Worm (Caenorhabditis elegans) whole organism, young adult: ENCODE measurements around the gene oxi-1.

ENCODE experiments used
- C06A6.2 ChIP-seq: fragments of 200-800 bp; sonication (Bioruptor generic); conservative IDR thresholded peaks from 2 replicates; pipeline ENCODE4 v1.3.6; 2022; ENCODE audit warnings: missing genetic modification characterization, missing compliant biosample characterization
- F22D6.2 ChIP-seq: sonication (generic microtip); optimal IDR thresholded peaks from 2 replicates; lab custom pipeline; 2016; ENCODE audit warnings: mild to moderate bottlenecking, missing genetic modification characterization, missing compliant biosample characterization
- F37B4.10 ChIP-seq: fragments of 200-800 bp; sonication (Bioruptor generic); IDR thresholded peaks from 2 replicates; pipeline ENCODE4 v1.3.6; 2022; ENCODE audit warnings: missing genetic modification characterization, missing compliant biosample characterization
- F39B2.1 ChIP-seq: fragments of 200-800 bp; sonication (Bioruptor generic); IDR thresholded peaks from 2 replicates; pipeline ENCODE4 v1.3.6; 2022; ENCODE audit warnings: missing genetic modification reagents, missing genetic modification characterization, missing compliant biosample characterization
- F49E8.2 ChIP-seq: sonication (generic microtip); optimal IDR thresholded peaks from 3 replicates; lab custom pipeline; 2017; ENCODE audit warnings: missing genetic modification characterization, mild to moderate bottlenecking, missing compliant biosample characterization, antibody characterized with exemption, moderate library complexity; ENCODE audit not compliant: insufficient read depth
- F52B5.7 ChIP-seq: sonication (generic microtip); optimal IDR thresholded peaks from 2 replicates; lab custom pipeline; 2016; ENCODE audit warnings: mild to moderate bottlenecking, missing genetic modification characterization, missing compliant biosample characterization
- Y53G8AR.9 ChIP-seq: fragments of 200-800 bp; sonication (Bioruptor generic); conservative IDR thresholded peaks from 2 replicates; pipeline ENCODE4 v1.3.6; 2022; ENCODE audit warnings: missing genetic modification reagents, missing genetic modification characterization, missing compliant biosample characterization
- Y67H2A.10 ChIP-seq: fragments of 200-800 bp; sonication (Bioruptor generic); conservative IDR thresholded peaks from 2 replicates; pipeline ENCODE4 v1.3.6; 2022; ENCODE audit warnings: missing genetic modification reagents, missing genetic modification characterization, missing compliant biosample characterization
- Y79H2A.3 ChIP-seq: fragments of 200-800 bp; sonication (Bioruptor generic); conservative IDR thresholded peaks from 2 replicates; pipeline ENCODE4 v1.3.6; 2022; ENCODE audit warnings: missing genetic modification reagents, missing genetic modification characterization, missing compliant biosample characterization
- ZK185.1 ChIP-seq: sonication (generic microtip); optimal IDR thresholded peaks from 2 replicates; lab custom pipeline; 2016; ENCODE audit warnings: mild to moderate bottlenecking, missing genetic modification characterization, missing compliant biosample characterization; ENCODE audit not compliant: poor library complexity, severe bottlenecking
- atf-7 ChIP-seq: sonication (generic microtip); optimal IDR thresholded peaks from 2 replicates; lab custom pipeline; 2017; ENCODE audit warnings: mild to moderate bottlenecking, missing genetic modification characterization, missing compliant biosample characterization
- attf-6 ChIP-seq: fragments of 200-800 bp; sonication (Bioruptor generic); IDR thresholded peaks from 2 replicates; pipeline ENCODE4 v1.3.6; 2022; ENCODE audit warnings: missing genetic modification reagents, missing genetic modification characterization, missing compliant biosample characterization
- bed-1 ChIP-seq: fragments of 200-800 bp; sonication (Bioruptor generic); IDR thresholded peaks from 2 replicates; pipeline ENCODE4 v1.3.6; 2022; ENCODE audit warnings: missing genetic modification reagents, missing genetic modification characterization, missing compliant biosample characterization
- ccch-3 ChIP-seq: fragments of 200-800 bp; sonication (Bioruptor generic); optimal IDR thresholded peaks from 2 replicates; lab custom pipeline; 2018; ENCODE audit warnings: mild to moderate bottlenecking, missing genetic modification characterization, missing compliant biosample characterization
- cebp-2 ChIP-seq: fragments of 200-800 bp; sonication (Bioruptor generic); IDR thresholded peaks from 2 replicates; pipeline ENCODE4 v1.3.6; 2022; ENCODE audit warnings: missing genetic modification characterization, missing compliant biosample characterization
- ceh-79 ChIP-seq: sonication (generic microtip); optimal IDR thresholded peaks from 2 replicates; lab custom pipeline; 2017; ENCODE audit warnings: mild to moderate bottlenecking, missing genetic modification characterization, missing compliant biosample characterization
- chd-7 ChIP-seq: sonication (generic microtip); optimal IDR thresholded peaks from 2 replicates; lab custom pipeline; 2016; ENCODE audit warnings: mild to moderate bottlenecking, missing genetic modification characterization, moderate library complexity, missing compliant biosample characterization
- dox-1 ChIP-seq: fragments of 200-800 bp; sonication (Bioruptor generic); IDR thresholded peaks from 2 replicates; pipeline ENCODE4 v1.3.6; 2022; ENCODE audit warnings: missing genetic modification reagents, missing genetic modification characterization, missing compliant biosample characterization
- egl-18 ChIP-seq: fragments of 200-800 bp; sonication (Bioruptor generic); IDR thresholded peaks from 2 replicates; pipeline ENCODE4 v1.3.6; 2022; ENCODE audit warnings: missing genetic modification reagents, missing genetic modification characterization, missing compliant biosample characterization
- egrh-3 ChIP-seq: fragments of 200-800 bp; sonication (Bioruptor generic); IDR thresholded peaks from 2 replicates; pipeline ENCODE4 v1.3.6; 2022; ENCODE audit warnings: missing genetic modification reagents, missing genetic modification characterization, missing compliant biosample characterization
- hmg-20 ChIP-seq: fragments of 200-800 bp; sonication (Bioruptor generic); IDR thresholded peaks from 2 replicates; pipeline ENCODE4 v1.3.6; 2022; ENCODE audit warnings: missing genetic modification reagents, missing genetic modification characterization, missing compliant biosample characterization
- lsl-1 ChIP-seq: fragments of 200-800 bp; sonication (Bioruptor generic); optimal IDR thresholded peaks from 2 replicates; lab custom pipeline; 2018; ENCODE audit warnings: mild to moderate bottlenecking, missing genetic modification characterization, moderate library complexity, missing compliant biosample characterization
- mcd-1 ChIP-seq: fragments of 200-800 bp; sonication (Bioruptor generic); IDR thresholded peaks from 2 replicates; pipeline ENCODE4 v1.3.6; 2022; ENCODE audit warnings: missing genetic modification reagents, missing genetic modification characterization, missing compliant biosample characterization
- mes-4 ChIP-seq: sonication (generic microtip); optimal IDR thresholded peaks from 2 replicates; lab custom pipeline; 2016; ENCODE audit warnings: missing genotype, missing genetic modification characterization, missing compliant biosample characterization
- nhr-27 ChIP-seq: fragments of 200-800 bp; sonication (Bioruptor generic); optimal IDR thresholded peaks from 2 replicates; lab custom pipeline; 2018; ENCODE audit warnings: mild to moderate bottlenecking, missing genetic modification characterization, moderate library complexity, missing compliant biosample characterization
- rcor-1 ChIP-seq: fragments of 200-800 bp; sonication (Bioruptor generic); IDR thresholded peaks from 2 replicates; pipeline ENCODE4 v1.3.6; 2022; ENCODE audit warnings: missing genetic modification reagents, missing genetic modification characterization, missing compliant biosample characterization
- repo-1 ChIP-seq: sonication (generic microtip); optimal IDR thresholded peaks from 2 replicates; lab custom pipeline; 2017; ENCODE audit warnings: mild to moderate bottlenecking, missing genetic modification characterization, missing compliant biosample characterization
- rpc-1 ChIP-seq, 2 experiments: fragments of 150-350 bp in 1 of 2; sonication (generic microtip) in 1 of 2; optimal IDR thresholded peaks; 2 replicates each; lab custom pipeline; 2014 to 2018; ENCODE audit warnings: missing biosample characterization in 1 of 2, missing genetic modification characterization in 1 of 2, missing genetic modification reagents in 1 of 2, missing genotype in 1 of 2
- somi-1 ChIP-seq: fragments of 200-800 bp; sonication (Bioruptor generic); optimal IDR thresholded peaks from 2 replicates; lab custom pipeline; 2018; ENCODE audit warnings: mild to moderate bottlenecking, missing genetic modification characterization, missing compliant biosample characterization
- zfh-2 ChIP-seq: fragments of 200-800 bp; sonication (Bioruptor generic); conservative IDR thresholded peaks from 2 replicates; pipeline ENCODE4 v1.3.6; 2022; ENCODE audit warnings: missing genetic modification reagents, missing genetic modification characterization, missing compliant biosample characterization
- ztf-22 ChIP-seq: fragments of 200-800 bp; sonication (Bioruptor generic); optimal IDR thresholded peaks from 2 replicates; lab custom pipeline; 2018; ENCODE audit warnings: mild to moderate bottlenecking, missing genetic modification characterization, moderate library complexity, missing compliant biosample characterization

The oxi-1 gene

ce11 chrIII:10812798-10813295, 45.2 kb upstream of the oxi-1 start (continued):
- TF ChIP-seq ccch-3 (GFP tag; lab: Kevin White, UChicago) (no peak), F39B2.1 (GFP tag; lab: Robert Waterston, UW) (no peak), F49E8.2 (tag; lab: Kevin White, UChicago) (no peak), rpc-1 (optimal IDR thresholded peaks at IDR 0.05; lab: Kevin White, UChicago) (no peak), rpc-1 (tag; optimal IDR thresholded peaks at IDR 0.05; lab: Kevin White, UChicago) (no peak), C06A6.2 (GFP tag; lab: Robert Waterston, UW) (no peak), nhr-27 (tag; lab: Kevin White, UChicago) (peak; percentile 19), Y67H2A.10 (no peak)

DNA sequence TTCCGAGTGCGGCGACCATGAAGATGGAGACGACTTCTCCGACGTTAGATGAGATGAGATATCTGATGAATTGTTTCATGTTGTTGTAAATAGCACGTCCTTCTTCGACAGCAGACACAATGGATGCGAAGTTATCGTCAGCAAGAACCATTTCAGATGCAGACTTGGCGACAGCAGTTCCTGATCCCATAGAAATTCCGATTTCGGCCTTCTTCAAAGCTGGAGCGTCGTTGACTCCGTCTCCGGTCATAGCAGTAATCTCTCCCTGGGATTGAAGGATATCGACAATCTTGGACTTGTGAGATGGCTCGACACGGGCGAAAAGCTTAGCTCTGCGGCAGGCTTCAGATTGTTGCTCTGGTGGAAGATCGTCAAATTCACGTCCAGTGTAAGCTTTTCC, 44.2 kb upstream of the oxi-1 start:
- no peak for TF ChIP-seq cebp-2 (GFP tag; lab: Robert Waterston, UW)

DNA sequence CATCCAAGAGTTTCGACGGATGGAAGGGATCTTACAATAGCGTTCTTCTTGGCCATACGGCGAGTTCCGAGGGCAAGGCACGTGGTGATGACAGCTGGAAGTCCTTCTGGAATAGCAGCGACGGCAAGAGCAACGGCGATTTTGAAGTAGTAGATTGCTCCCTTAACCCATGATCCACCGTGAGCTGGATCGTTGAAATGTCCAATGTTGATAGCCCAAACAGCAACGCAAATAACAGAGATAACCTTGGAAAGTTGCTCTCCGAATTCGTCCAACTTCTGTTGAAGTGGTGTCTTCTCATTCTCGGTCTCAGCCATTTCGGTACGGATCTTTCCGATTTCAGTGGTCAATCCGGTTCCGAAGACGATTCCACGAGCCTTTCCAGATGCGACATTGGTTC, 42.9 kb upstream of the oxi-1 start:
- 0 out of 2 replicates have a peak, but pooled peaks have one; percentile 37 for TF ChIP-seq egl-18 (GFP tag; lab: Robert Waterston, UW)
- no peak for TF ChIP-seq F22D6.2 (tag; lab: Kevin White, UChicago)

ce11 chrIII:10816045-10816444, 42.0 kb upstream of the oxi-1 start:
- TF ChIP-seq repo-1 (tag; lab: Kevin White, UChicago) (no peak), bed-1 (no peak), ZK185.1 (tag; lab: Kevin White, UChicago) (no peak), ztf-22 (no peak), lsl-1 (GFP tag; lab: Kevin White, UChicago) (no peak), Y79H2A.3 (no peak), attf-6 (GFP tag; lab: Robert Waterston, UW) (no peak), dox-1 (GFP tag; lab: Robert Waterston, UW) (no peak), cebp-2 (GFP tag; lab: Robert Waterston, UW) (no peak)
- TF ChIP-seq, all 124 proteins: peak for 0

DNA sequence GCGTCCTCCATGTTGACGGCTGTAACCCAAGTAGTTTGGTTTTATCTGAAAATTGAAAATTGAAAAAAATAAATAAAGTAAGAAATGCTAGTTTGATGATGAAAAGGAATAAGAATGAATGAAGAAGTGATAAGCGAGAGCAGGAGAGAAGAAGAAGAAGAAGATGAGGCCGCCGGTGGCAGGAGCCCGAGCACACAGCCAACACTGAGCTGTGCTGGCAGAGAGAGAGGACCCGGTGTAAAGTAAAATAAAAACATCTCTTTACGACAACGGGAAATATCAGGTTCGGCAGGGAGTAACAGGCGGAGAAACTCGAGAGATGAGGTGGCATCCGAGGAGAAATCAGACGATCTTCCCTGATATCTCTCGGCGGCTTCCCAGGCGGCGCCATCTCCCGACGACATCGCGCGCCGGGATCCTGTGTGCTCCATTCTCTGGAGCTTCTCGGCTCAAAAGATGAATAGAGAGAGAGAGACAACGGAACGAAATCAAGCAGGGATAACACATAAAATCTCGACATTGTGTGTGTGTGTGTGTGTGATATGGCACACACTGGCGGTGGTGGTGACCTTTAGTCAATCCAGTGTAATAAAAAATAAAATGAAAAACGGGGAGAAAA, 41.2 kb upstream of the oxi-1 start, which contains the start of gene sca-1:
Gene sca-1 (minus strand): TSS at position 51 of the 619 bp plus-strand sequence.
- TF ChIP-seq Y53G8AR.9 (GFP tag; lab: Robert Waterston, UW) (no peak), F37B4.10 (GFP tag; lab: Robert Waterston, UW) (0 out of 2 replicates have a peak, but pooled peaks have one; percentile 72), somi-1 (GFP tag; lab: Kevin White, UChicago) (peak; percentile 55), atf-7 (peak; percentile 1), mes-4 (tag; lab: Kevin White, UChicago) (no peak), rcor-1 (GFP tag; lab: Robert Waterston, UW) (no peak), ceh-79 (tag; lab: Kevin White, UChicago) (peak; percentile 7), repo-1 (tag; lab: Kevin White, UChicago) (peak; percentile 31), mcd-1 (GFP tag; lab: Robert Waterston, UW) (0 out of 2 replicates have a peak, but pooled peaks have one; percentile 24), zfh-2 (GFP tag; lab: Robert Waterston, UW) (peak; percentile 87), hmg-20 (GFP tag; lab: Robert Waterston, UW) (no peak), egrh-3 (GFP tag; lab: Robert Waterston, UW) (peak; percentile 56; the same call in 1 of the 2 replicates), F52B5.7 (tag; lab: Kevin White, UChicago) (peak; percentile 32), bed-1 (0 out of 2 replicates have a peak, but pooled peaks have one; percentile 17), chd-7 (tag; lab: Kevin White, UChicago) (peak; percentile 51), ZK185.1 (tag; lab: Kevin White, UChicago) (no peak)
- TF ChIP-seq, all 124 proteins: peak for 11
